Fruit fly (Drosophila melanogaster) S2 (cell line): ENCODE results near the gene CG8508.

Experiments used
- CG8478 ChIP-seq: fragments of >200 bp; optimal IDR thresholded peaks from 2 replicates; lab custom pipeline; 2018
- CTCF ChIP-seq, 2 experiments: fragments of >200 bp; optimal IDR thresholded peaks; 2 replicates each; lab custom pipeline; 2018

DNA sequence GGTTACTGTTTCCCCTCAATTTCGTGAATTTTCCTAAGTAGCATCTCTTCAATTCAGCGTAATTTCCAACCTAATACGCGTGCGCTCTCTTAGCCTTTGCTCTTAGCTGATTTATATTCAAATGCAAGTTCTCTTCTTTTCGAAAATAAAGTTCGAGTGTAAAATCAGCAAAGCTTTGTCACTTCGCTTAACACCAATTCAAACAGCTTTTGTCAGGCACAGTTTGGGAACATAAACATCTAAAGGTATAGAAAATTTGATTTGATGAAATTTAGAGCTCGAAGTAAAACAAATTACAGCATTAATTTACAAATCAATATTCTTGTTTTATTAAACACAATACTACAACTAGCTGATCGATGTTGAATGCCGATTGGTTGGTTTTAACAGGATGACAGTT is 22.2 kb upstream of the CG8508 start:
- TF ChIP-seq CG8478 (lab: Kevin White, UChicago): no peak
- TF ChIP-seq CTCF (optimal IDR thresholded peaks at IDR 0.05; lab: Kevin White, UChicago): no peak
